Worm (Caenorhabditis elegans) whole organism, L3 larva: ENCODE results near the gene T08D10.3.
"Not testable (repeated sequence)": the region's sequence is repeated elsewhere in the genome, so short reads cannot be mapped to it uniquely, and the experiment has no call there.

Source experiments
- R02D3.7 ChIP-seq: fragments of 150-350 bp; optimal IDR thresholded peaks from 2 replicates; lab custom pipeline; 2014; ENCODE audit warnings: missing biosample characterization, missing genetic modification characterization
- aly-2 ChIP-seq: fragments of 150-350 bp; optimal IDR thresholded peaks from 2 replicates; lab custom pipeline; 2014; ENCODE audit warnings: missing biosample characterization, missing genetic modification characterization
- ama-1 ChIP-seq: fragments of 150-350 bp; optimal IDR thresholded peaks from 2 replicates; lab custom pipeline; 2018
- ceh-82 ChIP-seq: fragments of 150-350 bp; optimal IDR thresholded peaks from 2 replicates; lab custom pipeline; 2014; ENCODE audit warnings: missing biosample characterization, missing genetic modification characterization
- ceh-9 ChIP-seq: sonication (generic microtip); optimal IDR thresholded peaks from 2 replicates; lab custom pipeline; 2018; ENCODE audit warnings: missing biosample characterization, missing genetic modification characterization
- daf-12 ChIP-seq: fragments of 150-350 bp; optimal IDR thresholded peaks from 2 replicates; lab custom pipeline; 2014; ENCODE audit warnings: missing biosample characterization, missing genetic modification reagents, missing genetic modification characterization
- egl-5 ChIP-seq: fragments of 150-350 bp; optimal IDR thresholded peaks from 2 replicates; lab custom pipeline; 2017; ENCODE audit warnings: missing biosample characterization, missing genetic modification reagents, missing genetic modification characterization, inconsistent platforms
- elt-1 ChIP-seq: fragments of 150-350 bp; optimal IDR thresholded peaks from 2 replicates; lab custom pipeline; 2014; ENCODE audit warnings: missing biosample characterization, missing genetic modification characterization
- elt-2 ChIP-seq: sonication (generic microtip); optimal IDR thresholded peaks from 2 replicates; lab custom pipeline; 2016; ENCODE audit warnings: missing genetic modification reagents, mild to moderate bottlenecking, missing genetic modification characterization, missing compliant biosample characterization
- elt-3 ChIP-seq, 3 experiments: fragments of 150-350 bp in 1 of 3; sonication (generic microtip) in 2 of 3; optimal IDR thresholded peaks; 2 replicates in 2 of 3; 4 replicates in 1 of 3; lab custom pipeline; 2014 to 2017; ENCODE audit warnings: missing biosample characterization in 3 of 3, missing genetic modification characterization in 3 of 3
- eor-1 ChIP-seq, 2 experiments: fragments of 150-350 bp; optimal IDR thresholded peaks; 2 replicates each; lab custom pipeline; 2014 to 2018; ENCODE audit warnings: missing biosample characterization in 2 of 2, missing genetic modification characterization in 2 of 2
- fkh-10 ChIP-seq: sonication (generic microtip); optimal IDR thresholded peaks from 2 replicates; lab custom pipeline; 2017; ENCODE audit warnings: missing biosample characterization, missing genetic modification reagents, missing genetic modification characterization
- fkh-2 ChIP-seq: fragments of 150-350 bp; optimal IDR thresholded peaks from 2 replicates; lab custom pipeline; 2014; ENCODE audit warnings: missing biosample characterization, missing genetic modification reagents, missing genetic modification characterization
- fos-1 ChIP-seq: fragments of 150-350 bp; optimal IDR thresholded peaks from 2 replicates; lab custom pipeline; 2014; ENCODE audit warnings: missing biosample characterization, missing genetic modification characterization
- hmg-11 ChIP-seq: sonication (generic microtip); optimal IDR thresholded peaks from 2 replicates; lab custom pipeline; 2016; ENCODE audit warnings: missing genetic modification characterization, missing compliant biosample characterization
- jun-1 ChIP-seq: fragments of 150-350 bp; optimal IDR thresholded peaks from 2 replicates; lab custom pipeline; 2014; ENCODE audit warnings: missing biosample characterization, missing genetic modification reagents, missing genetic modification characterization
- lin-15B ChIP-seq: fragments of 150-350 bp; optimal IDR thresholded peaks from 2 replicates; lab custom pipeline; 2014; ENCODE audit warnings: missing biosample characterization, missing genetic modification characterization
- lin-39 ChIP-seq: fragments of 150-350 bp; optimal IDR thresholded peaks from 2 replicates; lab custom pipeline; 2018; ENCODE audit warnings: missing biosample characterization, missing genetic modification reagents, missing genetic modification characterization
- mdl-1 ChIP-seq: fragments of 150-350 bp; optimal IDR thresholded peaks from 2 replicates; lab custom pipeline; 2014; ENCODE audit warnings: missing biosample characterization, missing genetic modification characterization
- nfya-1 ChIP-seq: sonication (generic microtip); optimal IDR thresholded peaks from 2 replicates; lab custom pipeline; 2017; ENCODE audit warnings: missing genetic modification characterization, mild to moderate bottlenecking, missing compliant biosample characterization, antibody characterized with exemption, moderate library complexity; ENCODE audit not compliant: insufficient read depth
- nhr-11 ChIP-seq: fragments of 150-350 bp; optimal IDR thresholded peaks from 2 replicates; lab custom pipeline; 2014; ENCODE audit warnings: missing biosample characterization, missing genetic modification characterization
- nhr-23 ChIP-seq: fragments of 150-350 bp; optimal IDR thresholded peaks from 2 replicates; lab custom pipeline; 2014; ENCODE audit warnings: missing biosample characterization, missing genetic modification reagents, missing genetic modification characterization
- nhr-25 ChIP-seq: sonication (generic microtip); optimal IDR thresholded peaks from 2 replicates; lab custom pipeline; 2017; ENCODE audit warnings: missing biosample characterization, missing genetic modification characterization
- nhr-28 ChIP-seq: fragments of 150-350 bp; optimal IDR thresholded peaks from 2 replicates; lab custom pipeline; 2014; ENCODE audit warnings: missing biosample characterization, missing genetic modification characterization
- nhr-43 ChIP-seq: sonication (generic microtip); optimal IDR thresholded peaks from 2 replicates; lab custom pipeline; 2016; ENCODE audit warnings: mild to moderate bottlenecking, missing genetic modification characterization, missing compliant biosample characterization; ENCODE audit not compliant: poor library complexity, severe bottlenecking
- nhr-67 ChIP-seq: fragments of 150-350 bp; optimal IDR thresholded peaks from 2 replicates; lab custom pipeline; 2014; ENCODE audit warnings: missing biosample characterization, missing genetic modification characterization
- nhr-76 ChIP-seq: fragments of 150-350 bp; sonication (generic microtip); optimal IDR thresholded peaks from 5 replicates; lab custom pipeline; 2014; ENCODE audit warnings: missing biosample characterization, missing genetic modification characterization
- pha-4 ChIP-seq: fragments of 150-350 bp; optimal IDR thresholded peaks from 2 replicates; lab custom pipeline; 2014; ENCODE audit warnings: missing biosample characterization, missing genetic modification reagents, missing genetic modification characterization
- pqm-1 ChIP-seq: fragments of 150-350 bp; optimal IDR thresholded peaks from 2 replicates; lab custom pipeline; 2017; ENCODE audit warnings: missing biosample characterization, missing genetic modification characterization, inconsistent platforms
- sea-2 ChIP-seq: fragments of 150-350 bp; sonication (generic microtip); optimal IDR thresholded peaks from 4 replicates; lab custom pipeline; 2014; ENCODE audit warnings: missing biosample characterization, missing genetic modification reagents, missing genetic modification characterization
- skn-1 ChIP-seq: fragments of 150-350 bp; optimal IDR thresholded peaks from 2 replicates; lab custom pipeline; 2014; ENCODE audit warnings: missing biosample characterization, missing genetic modification characterization
- snpc-4 ChIP-seq: fragments of 150-350 bp; optimal IDR thresholded peaks from 2 replicates; lab custom pipeline; 2014; ENCODE audit warnings: missing biosample characterization, missing genetic modification characterization
- tbx-2 ChIP-seq: sonication (generic microtip); optimal IDR thresholded peaks from 2 replicates; lab custom pipeline; 2016; ENCODE audit warnings: mild to moderate bottlenecking, missing genetic modification characterization, missing compliant biosample characterization
- unc-39 ChIP-seq: sonication (generic microtip); optimal IDR thresholded peaks from 4 replicates; lab custom pipeline; 2017; ENCODE audit warnings: missing biosample characterization, missing genetic modification characterization
- zag-1 ChIP-seq: fragments of 150-350 bp; optimal IDR thresholded peaks from 2 replicates; lab custom pipeline; 2014; ENCODE audit warnings: missing biosample characterization, missing genetic modification characterization

The T08D10.3 gene

DNA sequence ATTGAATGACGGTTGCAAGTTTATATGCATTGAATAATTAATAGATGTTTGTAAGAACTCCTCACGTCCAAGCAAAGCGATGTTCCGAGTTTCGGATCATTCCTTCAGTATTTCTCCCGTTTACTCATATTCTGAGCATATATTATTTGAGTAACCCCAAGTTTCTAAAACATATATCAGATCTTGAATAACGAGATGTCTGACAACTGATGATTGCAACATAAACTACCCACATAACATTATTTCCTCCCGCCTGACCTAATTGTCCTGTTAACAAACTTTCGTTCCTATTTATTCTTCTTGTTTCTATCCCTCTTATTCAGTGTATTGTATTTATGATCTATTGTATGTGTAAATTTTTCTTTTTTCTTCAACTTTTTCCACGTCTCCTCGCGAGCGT lies 5.9 kb downstream of the T08D10.3 start, which contains the start of gene C49F5.13:
Gene C49F5.13 (plus strand): TSS at position 301 of the 400 bp plus-strand sequence.
- not testable (repeated sequence) for TF ChIP-seq zag-1 (tag; lab: Kevin White, UChicago); snpc-4; nfya-1

DNA sequence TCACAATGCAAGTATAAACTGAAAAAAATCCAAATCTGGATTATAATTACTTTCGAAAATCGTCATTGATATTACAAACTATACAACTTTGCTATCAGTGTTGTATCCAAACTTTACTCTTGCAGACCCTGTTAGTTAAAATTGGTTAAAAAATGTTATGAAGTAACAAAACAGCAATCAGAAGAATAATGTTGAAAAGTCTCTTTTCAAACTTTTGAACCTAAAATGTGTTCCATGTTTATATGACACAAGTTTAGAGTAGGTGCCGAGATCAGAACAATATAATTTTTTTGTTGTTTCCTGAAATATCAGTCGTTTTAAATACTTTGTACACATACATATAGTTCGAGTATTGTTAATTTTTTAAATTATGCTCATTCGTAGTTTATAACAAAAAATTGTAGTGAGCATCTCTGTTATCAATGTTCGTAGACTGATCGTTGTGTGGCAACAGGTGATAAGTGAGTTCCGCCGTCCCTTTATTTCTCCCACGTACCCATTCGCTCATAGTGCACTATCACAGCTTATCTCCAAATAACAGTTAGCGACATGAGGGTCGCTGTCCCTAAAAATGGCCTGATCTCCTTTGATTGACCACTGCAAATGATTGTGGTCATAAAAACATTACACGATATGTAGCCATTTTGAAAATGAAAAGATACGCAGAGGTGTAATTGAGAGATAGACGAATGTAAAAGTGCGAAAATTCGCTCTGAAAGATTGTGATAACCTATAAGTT lies 7.0 kb downstream of the T08D10.3 start:
- TF ChIP-seq fkh-10 (no peak), ama-1 (lab: Kevin White, UChicago) (no peak), nhr-25 (tag; lab: Kevin White, UChicago) (no peak), mdl-1 (no peak), pqm-1 (tag; lab: Kevin White, UChicago) (peak; percentile 54), nhr-76 (tag; lab: Kevin White, UChicago) (no peak), nhr-67 (tag; lab: Kevin White, UChicago) (no peak), pha-4 (tag; lab: Kevin White, UChicago) (no peak), tbx-2 (tag; lab: Kevin White, UChicago) (no peak), nhr-43 (tag; lab: Kevin White, UChicago) (no peak), sea-2 (GFP tag; lab: Kevin White, UChicago) (no peak), aly-2 (tag; lab: Kevin White, UChicago) (no peak), zag-1 (tag; lab: Kevin White, UChicago) (no peak), skn-1 (no peak), nhr-28 (tag; lab: Kevin White, UChicago) (no peak), jun-1 (tag; lab: Kevin White, UChicago) (peak; percentile 33), nhr-23 (no peak), daf-12 (tag; lab: Kevin White, UChicago) (no peak), elt-2 (peak; percentile 94), lin-15B (tag; lab: Kevin White, UChicago) (no peak), eor-1 (tag; optimal IDR thresholded peaks at IDR 0.05; lab: Kevin White, UChicago) (no peak), elt-3 (tag; optimal IDR thresholded peaks at IDR 0.05; lab: Kevin White, UChicago) (peak in 2 of 3 experiments; percentile 22 to 68)

DNA sequence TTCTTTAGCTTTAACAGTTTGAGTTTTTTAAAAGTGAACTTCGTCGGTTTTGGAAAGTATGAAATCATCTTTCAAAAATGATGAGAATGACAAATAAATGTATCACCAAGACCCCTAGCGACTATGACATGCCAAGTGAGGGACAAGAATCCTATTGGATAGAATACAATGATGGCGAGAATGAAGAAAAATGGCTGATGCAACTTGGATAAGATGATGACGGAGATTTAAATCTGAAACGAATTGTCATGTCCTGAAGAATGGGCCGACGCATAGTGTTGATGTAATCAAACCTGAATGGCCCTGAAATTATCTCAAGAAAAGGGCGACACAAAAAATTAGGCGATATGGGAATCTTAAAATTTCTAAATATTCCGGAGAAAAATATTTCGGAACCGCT lies 8.4 kb downstream of the T08D10.3 start:
- no peak for TF ChIP-seq R02D3.7 (tag; lab: Kevin White, UChicago)
- peak; percentile 47 for TF ChIP-seq nhr-25 (tag; lab: Kevin White, UChicago)
- peak; percentile 74 for TF ChIP-seq elt-1
- TF ChIP-seq nhr-23, result peak; percentile 27

DNA sequence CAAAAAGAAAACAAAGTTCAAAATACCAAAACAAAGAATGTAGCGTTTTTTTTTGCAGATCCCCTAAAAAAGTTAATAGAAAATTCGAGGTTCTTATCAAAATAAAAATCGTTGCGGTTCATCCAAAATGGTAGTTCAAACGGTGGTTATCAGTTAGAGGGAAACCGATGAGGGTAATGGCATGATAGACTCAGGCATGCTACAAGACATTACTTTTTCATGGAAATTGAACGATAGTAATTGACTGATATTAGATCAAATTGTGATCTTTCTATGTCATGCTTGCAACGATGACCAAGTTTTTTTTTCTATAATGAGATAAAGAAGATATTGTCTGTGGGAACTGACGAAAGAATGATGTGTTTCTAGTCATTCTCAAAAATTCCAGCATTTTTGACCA lies 9.3 kb downstream of the T08D10.3 start:
- TF ChIP-seq sea-2 (GFP tag; lab: Kevin White, UChicago) (no peak), elt-3 (tag; optimal IDR thresholded peaks at IDR 0.05; lab: Kevin White, UChicago) (peak in 1 of 3 experiments; percentile 19), jun-1 (tag; lab: Kevin White, UChicago) (no peak), unc-39 (tag; lab: Kevin White, UChicago) (no peak), zag-1 (tag; lab: Kevin White, UChicago) (no peak), fos-1 (tag; lab: Kevin White, UChicago) (peak; percentile 40), egl-5 (tag; lab: Kevin White, UChicago) (no peak), ama-1 (lab: Kevin White, UChicago) (no peak), nhr-11 (tag; lab: Kevin White, UChicago) (no peak), pha-4 (tag; lab: Kevin White, UChicago) (no peak), nhr-67 (tag; lab: Kevin White, UChicago) (no peak), mdl-1 (no peak), nhr-43 (tag; lab: Kevin White, UChicago) (peak; percentile 10), ceh-82 (no peak), R02D3.7 (tag; lab: Kevin White, UChicago) (no peak), pqm-1 (tag; lab: Kevin White, UChicago) (peak; percentile 93), elt-2 (peak; percentile 83), fkh-2 (no peak), lin-39 (no peak), nfya-1 (peak; percentile 0), ceh-9 (tag; lab: Kevin White, UChicago) (no peak), hmg-11 (tag; lab: Kevin White, UChicago) (no peak)
